Worm (Caenorhabditis elegans) whole organism, L3 larva: Measurements from ENCODE around the gene set-8.

ENCODE experiments used
- ZK546.5 ChIP-seq: sonication (generic microtip); optimal IDR thresholded peaks from 2 replicates; lab custom pipeline; 2017; ENCODE audit warnings: missing biosample characterization, missing genetic modification characterization
- aly-2 ChIP-seq: fragments of 150-350 bp; optimal IDR thresholded peaks from 2 replicates; lab custom pipeline; 2014; ENCODE audit warnings: missing biosample characterization, missing genetic modification characterization
- ceh-16 ChIP-seq: sonication (generic microtip); optimal IDR thresholded peaks from 2 replicates; lab custom pipeline; 2017; ENCODE audit warnings: missing biosample characterization, missing genetic modification characterization
- ceh-28 ChIP-seq: fragments of 150-350 bp; optimal IDR thresholded peaks from 2 replicates; lab custom pipeline; 2014; ENCODE audit warnings: missing biosample characterization, missing genetic modification reagents, missing genetic modification characterization
- ceh-9 ChIP-seq: sonication (generic microtip); optimal IDR thresholded peaks from 2 replicates; lab custom pipeline; 2018; ENCODE audit warnings: missing biosample characterization, missing genetic modification characterization
- elt-3 ChIP-seq, 3 experiments: fragments of 150-350 bp in 1 of 3; sonication (generic microtip) in 2 of 3; optimal IDR thresholded peaks; 2 replicates in 2 of 3; 4 replicates in 1 of 3; lab custom pipeline; 2014 to 2017; ENCODE audit warnings: missing biosample characterization in 3 of 3, missing genetic modification characterization in 3 of 3
- eor-1 ChIP-seq, 2 experiments: fragments of 150-350 bp; optimal IDR thresholded peaks; 2 replicates each; lab custom pipeline; 2014 to 2018; ENCODE audit warnings: missing biosample characterization in 2 of 2, missing genetic modification characterization in 2 of 2
- hmg-11 ChIP-seq: sonication (generic microtip); optimal IDR thresholded peaks from 2 replicates; lab custom pipeline; 2016; ENCODE audit warnings: missing genetic modification characterization, missing compliant biosample characterization
- lin-15B ChIP-seq: fragments of 150-350 bp; optimal IDR thresholded peaks from 2 replicates; lab custom pipeline; 2014; ENCODE audit warnings: missing biosample characterization, missing genetic modification characterization
- lin-39 ChIP-seq: fragments of 150-350 bp; optimal IDR thresholded peaks from 2 replicates; lab custom pipeline; 2018; ENCODE audit warnings: missing biosample characterization, missing genetic modification reagents, missing genetic modification characterization
- lsy-12 ChIP-seq: sonication (generic microtip); optimal IDR thresholded peaks from 2 replicates; lab custom pipeline; 2016; ENCODE audit warnings: mild to moderate bottlenecking, missing genetic modification characterization, missing compliant biosample characterization
- mdl-1 ChIP-seq: fragments of 150-350 bp; optimal IDR thresholded peaks from 2 replicates; lab custom pipeline; 2014; ENCODE audit warnings: missing biosample characterization, missing genetic modification characterization
- nfya-1 ChIP-seq: sonication (generic microtip); optimal IDR thresholded peaks from 2 replicates; lab custom pipeline; 2017; ENCODE audit warnings: missing genetic modification characterization, mild to moderate bottlenecking, missing compliant biosample characterization, antibody characterized with exemption, moderate library complexity; ENCODE audit not compliant: insufficient read depth
- nhr-11 ChIP-seq: fragments of 150-350 bp; optimal IDR thresholded peaks from 2 replicates; lab custom pipeline; 2014; ENCODE audit warnings: missing biosample characterization, missing genetic modification characterization
- nhr-25 ChIP-seq: sonication (generic microtip); optimal IDR thresholded peaks from 2 replicates; lab custom pipeline; 2017; ENCODE audit warnings: missing biosample characterization, missing genetic modification characterization
- nhr-28 ChIP-seq: fragments of 150-350 bp; optimal IDR thresholded peaks from 2 replicates; lab custom pipeline; 2014; ENCODE audit warnings: missing biosample characterization, missing genetic modification characterization
- nhr-43 ChIP-seq: sonication (generic microtip); optimal IDR thresholded peaks from 2 replicates; lab custom pipeline; 2016; ENCODE audit warnings: mild to moderate bottlenecking, missing genetic modification characterization, missing compliant biosample characterization; ENCODE audit not compliant: poor library complexity, severe bottlenecking
- nhr-76 ChIP-seq: fragments of 150-350 bp; sonication (generic microtip); optimal IDR thresholded peaks from 5 replicates; lab custom pipeline; 2014; ENCODE audit warnings: missing biosample characterization, missing genetic modification characterization
- sea-2 ChIP-seq: fragments of 150-350 bp; sonication (generic microtip); optimal IDR thresholded peaks from 4 replicates; lab custom pipeline; 2014; ENCODE audit warnings: missing biosample characterization, missing genetic modification reagents, missing genetic modification characterization
- snpc-4 ChIP-seq: fragments of 150-350 bp; optimal IDR thresholded peaks from 2 replicates; lab custom pipeline; 2014; ENCODE audit warnings: missing biosample characterization, missing genetic modification characterization
- unc-39 ChIP-seq: sonication (generic microtip); optimal IDR thresholded peaks from 4 replicates; lab custom pipeline; 2017; ENCODE audit warnings: missing biosample characterization, missing genetic modification characterization
- zag-1 ChIP-seq: fragments of 150-350 bp; optimal IDR thresholded peaks from 2 replicates; lab custom pipeline; 2014; ENCODE audit warnings: missing biosample characterization, missing genetic modification characterization
- ztf-4 ChIP-seq: fragments of 150-350 bp; optimal IDR thresholded peaks from 2 replicates; lab custom pipeline; 2014; ENCODE audit warnings: missing biosample characterization, missing genetic modification characterization

Gene set-8

DNA sequence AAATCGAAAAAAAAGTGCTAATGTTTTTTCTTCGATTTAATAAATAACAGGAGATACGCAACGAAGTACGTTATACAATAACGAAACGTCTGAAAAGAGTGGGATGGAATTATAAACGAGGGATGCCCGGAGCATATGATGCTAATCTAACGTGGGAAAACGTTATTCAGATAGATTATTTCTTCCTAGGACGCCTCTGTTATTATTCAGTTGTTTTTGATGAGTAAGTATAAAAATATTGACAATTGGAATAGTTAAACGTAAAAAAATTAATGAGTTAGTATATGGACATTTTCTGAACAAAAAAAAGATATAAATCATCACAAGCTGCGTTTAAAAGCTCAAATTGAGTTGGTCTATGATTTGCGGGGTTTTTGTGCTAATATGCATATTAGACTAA lies 38.3 kb downstream of the set-8 start, which contains the start of gene srd-51:
Gene srd-51, minus strand, starts transcription at position 101 of the 400 bp plus-strand sequence.
- TF ChIP-seq ztf-4 (tag; lab: Kevin White, UChicago) (no peak), nhr-43 (tag; lab: Kevin White, UChicago) (no peak), unc-39 (tag; lab: Kevin White, UChicago) (no peak), nhr-25 (tag; lab: Kevin White, UChicago) (no peak), lin-39 (tag; lab: Kevin White, UChicago) (no peak), nhr-76 (tag; lab: Kevin White, UChicago) (no peak), ceh-16 (no peak), mdl-1 (tag; lab: Kevin White, UChicago) (no peak), nhr-28 (tag; lab: Kevin White, UChicago) (no peak), lin-15B (tag; lab: Kevin White, UChicago) (no peak), ceh-9 (tag; lab: Kevin White, UChicago) (no peak), nhr-11 (tag; lab: Kevin White, UChicago) (no peak), zag-1 (tag; lab: Kevin White, UChicago) (no peak), lsy-12 (tag; lab: Kevin White, UChicago) (no peak), aly-2 (tag; lab: Kevin White, UChicago) (no peak), sea-2 (GFP tag; lab: Kevin White, UChicago) (no peak), eor-1 (tag; optimal IDR thresholded peaks at IDR 0.05; lab: Kevin White, UChicago) (no peak), ceh-28 (tag; lab: Kevin White, UChicago) (no peak), elt-3 (tag; optimal IDR thresholded peaks at IDR 0.05; lab: Kevin White, UChicago) (no peak)

DNA sequence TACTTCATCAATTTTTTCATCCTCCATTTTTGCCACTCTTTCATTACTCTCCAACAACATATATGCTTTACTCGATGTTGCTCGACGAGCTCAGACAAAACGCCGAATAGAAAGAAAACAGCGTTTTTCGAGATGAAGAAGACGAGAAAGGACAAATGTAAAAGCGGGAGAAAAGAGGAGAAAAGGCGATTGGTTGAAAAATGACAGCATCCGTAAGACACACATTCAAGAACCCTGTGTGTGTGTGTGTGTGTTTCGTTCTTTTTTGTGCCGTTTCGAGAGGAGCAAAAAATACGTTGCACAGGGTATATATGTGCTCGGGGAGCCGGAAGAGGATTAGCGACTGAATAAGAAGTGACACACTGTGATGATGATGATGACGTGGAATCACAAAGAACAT lies 47.2 kb downstream of the set-8 start:
- TF ChIP-seq mdl-1 (tag; lab: Kevin White, UChicago) (no peak), aly-2 (tag; lab: Kevin White, UChicago) (no peak), snpc-4 (tag; lab: Kevin White, UChicago) (no peak), lin-39 (tag; lab: Kevin White, UChicago) (peak; percentile 58), lin-15B (tag; lab: Kevin White, UChicago) (no peak), nfya-1 (peak; percentile 68), hmg-11 (tag; lab: Kevin White, UChicago) (peak; percentile 19), ZK546.5 (no peak)
- TF ChIP-seq, all 47 proteins: peak for 3
